Worm (Caenorhabditis elegans) whole organism, mixed stage, embryonic: ENCODE measurements around the gene srz-13.

Source experiments
- M03D4.4 ChIP-seq: sonication (generic microtip); optimal IDR thresholded peaks from 2 replicates; lab custom pipeline; 2017; ENCODE audit warnings: mild to moderate bottlenecking, missing genetic modification characterization, missing compliant biosample characterization
- blmp-1 ChIP-seq: fragments of 150-350 bp; optimal IDR thresholded peaks from 2 replicates; lab custom pipeline; 2014; ENCODE audit warnings: missing biosample characterization, missing genetic modification characterization
- ceh-43 ChIP-seq: fragments of 200-800 bp; sonication (Bioruptor generic); optimal IDR thresholded peaks from 2 replicates; lab custom pipeline; 2018; ENCODE audit warnings: mild to moderate bottlenecking, missing genetic modification characterization, moderate library complexity, missing compliant biosample characterization
- ceh-83 ChIP-seq: fragments of 200-800 bp; sonication (Bioruptor generic); optimal IDR thresholded peaks from 2 replicates; lab custom pipeline; 2018; ENCODE audit warnings: mild to moderate bottlenecking, missing genetic modification characterization, missing compliant biosample characterization
- ces-1 ChIP-seq: fragments of 150-350 bp; optimal IDR thresholded peaks from 2 replicates; lab custom pipeline; 2014; ENCODE audit warnings: missing biosample characterization, missing genetic modification reagents, missing genetic modification characterization
- drap-1 ChIP-seq: fragments of 200-800 bp; sonication (Bioruptor generic); optimal IDR thresholded peaks from 3 replicates; lab custom pipeline; 2018; ENCODE audit warnings: mild to moderate bottlenecking, missing genetic modification characterization, missing compliant biosample characterization
- elt-1 ChIP-seq: sonication (generic microtip); optimal IDR thresholded peaks from 2 replicates; lab custom pipeline; 2017; ENCODE audit warnings: missing genetic modification characterization, mild to moderate bottlenecking, missing compliant biosample characterization, antibody characterized with exemption, moderate library complexity, borderline replicate concordance; ENCODE audit not compliant: insufficient read depth
- elt-3 ChIP-seq: fragments of 150-350 bp; optimal IDR thresholded peaks from 2 replicates; lab custom pipeline; 2014; ENCODE audit warnings: missing biosample characterization, missing genetic modification characterization
- flh-1 ChIP-seq: fragments of 200-800 bp; sonication (Bioruptor generic); optimal IDR thresholded peaks from 2 replicates; lab custom pipeline; 2018; ENCODE audit warnings: mild to moderate bottlenecking, missing genetic modification characterization, moderate library complexity, missing compliant biosample characterization
- ham-2 ChIP-seq: fragments of 200-800 bp; sonication (Bioruptor generic); optimal IDR thresholded peaks from 2 replicates; lab custom pipeline; 2018; ENCODE audit warnings: mild to moderate bottlenecking, missing genetic modification characterization, missing compliant biosample characterization
- hlh-1 ChIP-seq: fragments of 150-350 bp; optimal IDR thresholded peaks from 2 replicates; lab custom pipeline; 2014; ENCODE audit warnings: missing biosample characterization, missing genetic modification reagents, missing genetic modification characterization
- lin-13 ChIP-seq: fragments of 150-350 bp; optimal IDR thresholded peaks from 2 replicates; lab custom pipeline; 2014; ENCODE audit warnings: missing biosample characterization, missing genetic modification characterization
- lin-32 ChIP-seq: fragments of 200-800 bp; sonication (Bioruptor generic); optimal IDR thresholded peaks from 2 replicates; lab custom pipeline; 2018; ENCODE audit warnings: mild to moderate bottlenecking, missing genetic modification characterization, missing compliant biosample characterization
- lsy-2 ChIP-seq: fragments of 150-350 bp; optimal IDR thresholded peaks from 2 replicates; lab custom pipeline; 2014; ENCODE audit warnings: missing biosample characterization, missing genetic modification characterization
- mab-5 ChIP-seq: fragments of 150-350 bp; optimal IDR thresholded peaks from 2 replicates; lab custom pipeline; 2014; ENCODE audit warnings: missing biosample characterization, missing genetic modification characterization
- mep-1 ChIP-seq: fragments of 150-350 bp; optimal IDR thresholded peaks from 2 replicates; lab custom pipeline; 2017; ENCODE audit warnings: missing biosample characterization, missing genetic modification reagents, missing genetic modification characterization, inconsistent platforms
- mls-2 ChIP-seq: sonication (generic microtip); optimal IDR thresholded peaks from 2 replicates; lab custom pipeline; 2016; ENCODE audit warnings: mild to moderate bottlenecking, missing genetic modification characterization, moderate library complexity, missing compliant biosample characterization
- nhr-2 ChIP-seq: fragments of 150-350 bp; optimal IDR thresholded peaks from 2 replicates; lab custom pipeline; 2014; ENCODE audit warnings: missing biosample characterization, missing genetic modification characterization
- nhr-237 ChIP-seq: fragments of 150-350 bp; optimal IDR thresholded peaks from 2 replicates; lab custom pipeline; 2014; ENCODE audit warnings: missing biosample characterization, missing genetic modification characterization
- nhr-28 ChIP-seq: fragments of 150-350 bp; optimal IDR thresholded peaks from 2 replicates; lab custom pipeline; 2014; ENCODE audit warnings: missing biosample characterization, missing genetic modification characterization
- nhr-76 ChIP-seq: sonication (generic microtip); optimal IDR thresholded peaks from 2 replicates; lab custom pipeline; 2017; ENCODE audit warnings: missing biosample characterization, missing genetic modification characterization
- pha-4 ChIP-seq: fragments of 150-350 bp; optimal IDR thresholded peaks from 2 replicates; lab custom pipeline; 2018; ENCODE audit warnings: missing biosample characterization, missing genetic modification reagents, missing genetic modification characterization
- sem-2 ChIP-seq: fragments of 200-800 bp; sonication (Bioruptor generic); optimal IDR thresholded peaks from 2 replicates; lab custom pipeline; 2018; ENCODE audit warnings: mild to moderate bottlenecking, missing genetic modification characterization, missing compliant biosample characterization
- sptf-1 ChIP-seq: sonication (generic microtip); optimal IDR thresholded peaks from 2 replicates; lab custom pipeline; 2017; ENCODE audit warnings: mild to moderate bottlenecking, missing genetic modification characterization, moderate library complexity, missing compliant biosample characterization
- tbx-8 ChIP-seq: fragments of 200-800 bp; sonication (Bioruptor generic); optimal IDR thresholded peaks from 2 replicates; lab custom pipeline; 2018; ENCODE audit warnings: mild to moderate bottlenecking, missing genetic modification characterization, moderate library complexity, missing compliant biosample characterization
- unc-120 ChIP-seq: sonication (generic microtip); optimal IDR thresholded peaks from 2 replicates; lab custom pipeline; 2017; ENCODE audit warnings: missing genetic modification characterization, missing compliant biosample characterization; ENCODE audit not compliant: poor library complexity, severe bottlenecking
- unc-39 ChIP-seq: fragments of 150-350 bp; optimal IDR thresholded peaks from 2 replicates; lab custom pipeline; 2014; ENCODE audit warnings: missing biosample characterization, missing genetic modification characterization
- unc-62 ChIP-seq: fragments of 150-350 bp; optimal IDR thresholded peaks from 2 replicates; lab custom pipeline; 2014; ENCODE audit warnings: missing biosample characterization, missing genetic modification reagents, missing genetic modification characterization
- zip-8 ChIP-seq: fragments of 150-350 bp; optimal IDR thresholded peaks from 2 replicates; lab custom pipeline; 2014; ENCODE audit warnings: missing biosample characterization, missing genetic modification characterization

The srz-13 gene

DNA sequence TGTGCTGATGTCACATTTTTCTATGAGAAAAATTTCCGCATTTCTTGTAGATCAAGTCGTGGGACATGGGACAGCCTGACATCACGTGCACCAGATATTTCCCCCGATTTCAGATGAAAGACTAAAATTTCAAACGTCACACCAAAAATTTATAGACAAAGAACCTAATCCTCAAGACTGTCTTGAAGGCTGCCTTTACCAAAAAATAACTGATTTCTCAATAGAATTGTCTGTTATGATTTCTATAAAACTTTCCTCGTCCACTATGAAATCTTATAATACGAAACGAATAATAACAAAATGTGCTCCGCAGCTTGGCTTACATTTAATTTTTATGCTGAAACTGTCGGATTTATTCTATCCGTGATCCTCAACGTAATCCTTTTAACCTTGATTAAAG, 1.9 kb upstream of the srz-13 start, which contains the start of gene str-106:
Gene str-106, plus strand, starts transcription at position 301 of the 400 bp plus-strand sequence.
- TF ChIP-seq sptf-1 (tag; lab: Kevin White, UChicago) (no peak), ceh-43 (no peak), zip-8 (tag; lab: Kevin White, UChicago) (no peak), nhr-2 (tag; lab: Kevin White, UChicago) (no peak), ham-2 (no peak), mab-5 (tag; lab: Kevin White, UChicago) (no peak), lin-13 (tag; lab: Kevin White, UChicago) (no peak), nhr-28 (tag; lab: Kevin White, UChicago) (no peak), hlh-1 (tag; lab: Kevin White, UChicago) (no peak), flh-1 (no peak)

DNA sequence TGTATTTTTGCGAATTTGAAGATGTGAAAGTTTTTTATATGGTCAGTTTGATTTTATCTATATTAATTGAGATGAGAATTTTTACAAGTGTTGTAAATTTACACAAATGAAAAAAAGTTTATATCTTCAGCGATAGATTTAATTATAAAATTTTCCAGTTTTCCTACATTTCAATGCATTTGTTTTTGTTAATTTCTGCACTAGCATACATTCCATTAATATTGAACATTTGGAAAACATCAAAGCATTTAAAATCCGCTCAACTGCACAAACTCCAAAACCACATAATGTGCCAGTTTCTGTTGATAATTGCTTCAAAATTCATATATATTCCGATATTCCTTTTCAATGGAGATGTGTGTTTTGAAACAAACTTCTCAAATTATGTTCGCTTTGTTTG, 708 bp downstream of the srz-13 start, which contains the start of gene srh-277:
Gene srh-277, plus strand, starts transcription at position 301 of the 400 bp plus-strand sequence.
- TF ChIP-seq ham-2 (no peak), mls-2 (no peak), nhr-76 (tag; lab: Kevin White, UChicago) (no peak), pha-4 (tag; lab: Kevin White, UChicago) (no peak), elt-1 (tag; lab: Kevin White, UChicago) (no peak), unc-120 (tag; lab: Kevin White, UChicago) (no peak), ceh-83 (no peak), drap-1 (GFP tag; lab: Kevin White, UChicago) (no peak), ceh-43 (no peak), lin-32 (GFP tag; lab: Kevin White, UChicago) (no peak), ces-1 (no peak), nhr-237 (no peak), mab-5 (tag; lab: Kevin White, UChicago) (no peak), blmp-1 (no peak), sem-2 (GFP tag; lab: Kevin White, UChicago) (no peak), M03D4.4 (tag; lab: Kevin White, UChicago) (no peak), nhr-2 (tag; lab: Kevin White, UChicago) (no peak), hlh-1 (tag; lab: Kevin White, UChicago) (no peak), unc-39 (tag; lab: Kevin White, UChicago) (no peak), elt-3 (tag; lab: Kevin White, UChicago) (no peak)
- TF ChIP-seq, all 35 proteins: peak for 0

DNA sequence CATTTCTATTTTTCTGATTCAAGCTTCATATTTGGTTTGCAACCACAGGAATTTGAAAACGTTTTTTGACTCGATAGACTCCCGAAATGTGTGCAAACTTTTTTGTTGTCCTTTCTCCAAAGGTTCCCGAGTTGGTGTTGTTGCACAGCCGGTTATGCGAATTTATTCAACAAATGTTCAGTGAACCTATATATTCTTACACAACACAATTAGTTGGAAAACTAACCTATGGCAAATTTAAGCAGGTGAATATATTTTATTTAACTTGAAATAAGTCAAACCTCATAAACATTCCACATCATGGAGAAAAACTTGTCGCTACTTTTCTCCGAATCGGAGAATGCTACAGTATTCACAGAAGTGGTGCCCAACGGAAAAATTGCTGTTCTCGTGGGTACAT, 1.1 kb downstream of the srz-13 start, which contains the start of gene srz-14:
Gene srz-14, plus strand, starts transcription at position 301 of the 400 bp plus-strand sequence.
- TF ChIP-seq unc-62 (GFP tag; lab: Kevin White, UChicago) (no peak), ceh-43 (no peak), elt-3 (tag; lab: Kevin White, UChicago) (no peak), unc-39 (tag; lab: Kevin White, UChicago) (no peak), drap-1 (GFP tag; lab: Kevin White, UChicago) (no peak), pha-4 (tag; lab: Kevin White, UChicago) (no peak), lin-32 (GFP tag; lab: Kevin White, UChicago) (no peak), ceh-83 (no peak), hlh-1 (tag; lab: Kevin White, UChicago) (no peak), mls-2 (no peak), mep-1 (tag; lab: Kevin White, UChicago) (no peak), nhr-2 (tag; lab: Kevin White, UChicago) (no peak), nhr-76 (tag; lab: Kevin White, UChicago) (no peak), blmp-1 (no peak)

DNA sequence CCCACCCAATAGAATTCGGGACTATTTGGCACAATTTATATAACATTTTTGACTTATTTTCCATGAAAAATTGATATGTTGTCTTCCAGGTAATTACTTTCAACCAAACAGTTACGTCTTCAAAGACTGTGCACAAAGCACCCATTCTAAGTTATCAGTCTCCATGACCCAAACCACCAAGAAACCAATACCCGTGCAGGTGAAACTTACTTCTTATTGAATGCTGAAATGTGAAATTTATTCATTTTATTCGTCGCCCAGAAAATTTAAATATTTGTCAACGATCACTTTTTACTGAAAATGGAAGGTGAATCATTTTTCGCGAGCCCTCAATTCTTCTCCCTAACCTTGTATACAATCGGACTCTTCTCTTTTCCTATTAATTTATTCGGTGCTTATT, 8.3 kb downstream of the srz-13 start, which contains the start of gene srh-281:
Gene srh-281, plus strand, starts transcription at position 301 of the 400 bp plus-strand sequence.
- TF ChIP-seq lsy-2, result no peak
- no peak for TF ChIP-seq nhr-76 (tag; lab: Kevin White, UChicago)
- no peak for TF ChIP-seq tbx-8
- no peak for TF ChIP-seq nhr-28 (tag; lab: Kevin White, UChicago)
- no peak for TF ChIP-seq ham-2

DNA sequence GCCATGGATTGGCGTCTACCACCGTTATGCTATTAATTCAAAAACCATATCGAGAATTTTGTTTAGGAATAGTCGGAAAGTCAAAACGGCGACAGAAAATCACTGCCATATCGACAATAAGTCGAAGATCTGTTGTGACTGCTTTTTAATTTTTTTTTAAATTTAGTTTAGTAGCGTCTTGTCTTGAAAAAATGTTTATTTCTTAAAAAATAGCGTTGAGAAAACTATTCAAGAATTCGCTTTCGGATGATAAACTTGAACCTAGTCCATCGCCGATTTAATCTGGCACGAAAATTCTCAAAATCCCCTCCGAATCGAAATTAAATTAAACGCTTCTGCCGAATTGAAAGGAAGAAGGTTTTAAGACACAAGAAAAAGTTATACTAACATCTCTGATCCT, 9.9 kb downstream of the srz-13 start, which contains the start of gene srh-279:
Gene srh-279, plus strand, starts transcription at position 301 of the 400 bp plus-strand sequence.
- TF ChIP-seq M03D4.4 (tag; lab: Kevin White, UChicago) (no peak), drap-1 (GFP tag; lab: Kevin White, UChicago) (no peak), nhr-237 (no peak), sem-2 (GFP tag; lab: Kevin White, UChicago) (no peak), flh-1 (no peak), ces-1 (no peak), lsy-2 (no peak), nhr-76 (tag; lab: Kevin White, UChicago) (no peak), sptf-1 (tag; lab: Kevin White, UChicago) (no peak)
